Worm (Caenorhabditis elegans): ENCODE measurements around the gene JC8.4.

JC8.4 gene

DNA sequence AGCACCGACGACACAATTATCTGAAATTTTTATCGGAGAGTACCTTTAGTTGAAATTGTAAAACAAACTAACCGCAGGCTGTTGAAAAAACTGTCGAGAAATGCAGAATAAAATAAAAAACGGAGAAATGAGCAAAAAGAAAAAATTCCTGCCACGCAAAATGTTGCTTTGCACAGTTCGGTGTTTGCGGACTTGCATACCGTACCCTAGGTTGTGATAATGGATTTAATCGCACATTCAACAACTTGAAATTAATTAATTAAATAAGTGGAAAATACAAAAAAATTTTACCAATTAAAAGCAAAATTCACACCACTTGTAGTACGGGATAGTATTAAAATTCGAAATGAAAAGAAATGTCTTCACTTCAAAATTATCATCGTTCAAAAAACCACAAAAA lies 12.1 kb upstream of the JC8.4 start (continued):
- TF ChIP-seq lin-15B (tag; optimal IDR thresholded peaks at IDR 0.05): peak; percentile 39
- TF ChIP-seq blmp-1 (tag; optimal IDR thresholded peaks at IDR 0.05): peak; percentile 63
- peak; percentile 11 for TF ChIP-seq swsn-7 (tag; optimal IDR thresholded peaks at IDR 0.05)
- peak; percentile 95 to 99 for TF ChIP-seq lsy-2 (tag; optimal IDR thresholded peaks at IDR 0.05)
- TF ChIP-seq nhr-28 (tag; optimal IDR thresholded peaks at IDR 0.05): no peak
- TF ChIP-seq F16B12.6 (tag; optimal IDR thresholded peaks at IDR 0.05): peak; percentile 94
- TF ChIP-seq ceh-82 (tag; optimal IDR thresholded peaks at IDR 0.05): peak in 1 of 3 experiments; percentile 37
- TF ChIP-seq tbx-2 (tag; optimal IDR thresholded peaks at IDR 0.05): no peak
- no peak for TF ChIP-seq nhr-85 (tag)
- TF ChIP-seq skn-1 (tag; optimal IDR thresholded peaks at IDR 0.05): peak; percentile 6
- TF ChIP-seq vab-15 (tag; optimal IDR thresholded peaks at IDR 0.05): no peak
- TF ChIP-seq dpl-1 (GFP tag; optimal IDR thresholded peaks at IDR 0.05): peak; percentile 15 to 68 (median 40)
- no peak for TF ChIP-seq mdl-1 (tag; optimal IDR thresholded peaks at IDR 0.05)

ce11 chrIV:13236485-13236884 lies 7.0 kb upstream of the JC8.4 start, which contains the start of gene pwp-1:
Gene pwp-1 (minus strand): TSS chrIV:13236585.
- no peak for TF ChIP-seq ceh-63 (GFP tag; optimal IDR thresholded peaks at IDR 0.05)
- TF ChIP-seq nhr-237 (tag; optimal IDR thresholded peaks at IDR 0.05): no peak
- TF ChIP-seq efl-3 (GFP tag; optimal IDR thresholded peaks at IDR 0.05): no peak
- no peak for TF ChIP-seq egl-27 (tag; optimal IDR thresholded peaks at IDR 0.05)

- TF ChIP-seq sup-37 (GFP tag; optimal IDR thresholded peaks at IDR 0.05) (no peak), blmp-1 (tag; optimal IDR thresholded peaks at IDR 0.05) (no peak), lin-35 (GFP tag; optimal IDR thresholded peaks at IDR 0.05) (peak in 1 of 2 experiments; percentile 50), pax-3 (tag; optimal IDR thresholded peaks at IDR 0.05) (no peak), fkh-8 (tag; optimal IDR thresholded peaks at IDR 0.05) (no peak), unc-62 (GFP tag; optimal IDR thresholded peaks at IDR 0.05) (no peak), nhr-90 (tag; optimal IDR thresholded peaks at IDR 0.05; ENCODE audit: poor library complexity) (peak; percentile 10), efl-1 (optimal IDR thresholded peaks at IDR 0.05) (peak; percentile 8 to 17), efl-1 (GFP tag; optimal IDR thresholded peaks at IDR 0.05 in 1 of 2) (no peak), fkh-10 (GFP tag; optimal IDR thresholded peaks at IDR 0.05) (no peak), snpc-4 (tag; optimal IDR thresholded peaks at IDR 0.05) (no peak), xbp-1 (tag; optimal IDR thresholded peaks at IDR 0.05) (no peak), tlp-1 (tag; optimal IDR thresholded peaks at IDR 0.05) (no peak), nhr-47 (tag; optimal IDR thresholded peaks at IDR 0.05) (peak; percentile 37), lsy-2 (tag; optimal IDR thresholded peaks at IDR 0.05) (peak; percentile 12 to 64), snu-23 (GFP tag; optimal IDR thresholded peaks at IDR 0.05) (no peak), nhr-71 (tag; optimal IDR thresholded peaks at IDR 0.05) (peak; percentile 43), C16A3.4 (tag; optimal IDR thresholded peaks at IDR 0.05) (no peak), ztf-11 (tag; optimal IDR thresholded peaks at IDR 0.05) (no peak), nhr-237 (tag; optimal IDR thresholded peaks at IDR 0.05) (no peak), sptf-1 (tag; optimal IDR thresholded peaks at IDR 0.05) (no peak), nhr-11 (tag; optimal IDR thresholded peaks at IDR 0.05) (no peak), rnt-1 (tag; optimal IDR thresholded peaks at IDR 0.05) (peak; percentile 9), F16B12.6 (tag; optimal IDR thresholded peaks at IDR 0.05) (no peak), C34B4.2 (tag; optimal IDR thresholded peaks at IDR 0.05) (no peak), mep-1 (tag; optimal IDR thresholded peaks at IDR 0.05) (no peak), mdl-1 (tag; optimal IDR thresholded peaks at IDR 0.05) (no peak), hlh-4 (tag; optimal IDR thresholded peaks at IDR 0.05) (no peak), unc-130 (tag; optimal IDR thresholded peaks at IDR 0.05) (no peak), sox-4 (tag; optimal IDR thresholded peaks at IDR 0.05) (no peak), ets-5 (GFP tag; IDR thresholded peaks at IDR 0.05) (no peak), aly-2 (tag; optimal IDR thresholded peaks at IDR 0.05) (peak; percentile 21), jun-1 (tag; optimal IDR thresholded peaks at IDR 0.05) (no peak), nhr-20 (tag; optimal IDR thresholded peaks at IDR 0.05) (no peak), pag-3 (tag; optimal IDR thresholded peaks at IDR 0.05; ENCODE audit: borderline replicate concordance, insufficient read depth) (no peak), unc-86 (tag; optimal IDR thresholded peaks at IDR 0.05) (no peak)
These were observed 4.3 kb upstream of the JC8.4 start, which contains the start of gene tag-115 for ce11 chrIV:13238943-13239861. Gene tag-115 (minus strand): TSS chrIV:13239414.

Measured in whole organism, L1 larva.